Worm (Caenorhabditis elegans): Measurements from ENCODE around the gene clec-123.

DNA sequence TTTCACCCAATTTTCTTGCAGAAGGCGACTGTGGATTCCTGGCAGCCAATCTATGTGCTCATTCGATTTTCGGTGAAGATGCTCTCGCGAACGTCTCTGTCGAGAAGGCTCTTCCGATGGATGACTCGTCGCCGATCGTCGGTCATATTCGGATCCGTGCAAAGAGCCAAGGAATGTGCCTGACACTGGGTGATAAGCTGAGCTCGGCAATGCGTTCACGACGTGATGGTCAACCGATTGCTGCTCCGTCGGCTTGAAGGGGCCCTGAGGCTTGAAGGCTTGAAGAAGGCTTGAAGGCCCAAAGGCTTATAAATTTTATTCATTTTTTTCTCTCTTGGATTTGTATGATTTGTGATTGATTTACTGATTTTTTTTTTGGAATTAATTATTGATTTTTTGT is 26.9 kb upstream of the clec-123 start:
- no peak for TF ChIP-seq W03F9.2 (tag; optimal IDR thresholded peaks at IDR 0.05)
- no peak for TF ChIP-seq him-1 (tag; optimal IDR thresholded peaks at IDR 0.05)
- TF ChIP-seq dao-5 (tag; optimal IDR thresholded peaks at IDR 0.05): no peak

All from whole organism, L4/young adult.